Worm (Caenorhabditis elegans) whole organism, young adult: ENCODE data around the gene acr-12.

ENCODE experiments used
- C06A6.2 ChIP-seq: fragments of 200-800 bp; sonication (Bioruptor generic); conservative IDR thresholded peaks from 2 replicates; pipeline ENCODE4 v1.3.6; 2022; ENCODE audit warnings: missing genetic modification characterization, missing compliant biosample characterization
- C17E4.6 ChIP-seq: fragments of 200-800 bp; sonication (Bioruptor generic); IDR thresholded peaks from 2 replicates; pipeline ENCODE4 v1.3.6; 2022; ENCODE audit warnings: missing genetic modification reagents, missing genetic modification characterization, missing compliant biosample characterization
- D2030.7 ChIP-seq: fragments of 200-800 bp; sonication (Bioruptor generic); IDR thresholded peaks from 2 replicates; pipeline ENCODE4 v1.3.6; 2022; ENCODE audit warnings: missing genetic modification reagents, missing genetic modification characterization, missing compliant biosample characterization
- F10E7.11 ChIP-seq: sonication (generic microtip); optimal IDR thresholded peaks from 2 replicates; lab custom pipeline; 2017; ENCODE audit warnings: mild to moderate bottlenecking, missing genetic modification characterization, moderate library complexity, missing compliant biosample characterization
- F49E8.2 ChIP-seq: sonication (generic microtip); optimal IDR thresholded peaks from 3 replicates; lab custom pipeline; 2017; ENCODE audit warnings: missing genetic modification characterization, mild to moderate bottlenecking, missing compliant biosample characterization, antibody characterized with exemption, moderate library complexity; ENCODE audit not compliant: insufficient read depth
- F52B5.7 ChIP-seq: sonication (generic microtip); optimal IDR thresholded peaks from 2 replicates; lab custom pipeline; 2016; ENCODE audit warnings: mild to moderate bottlenecking, missing genetic modification characterization, missing compliant biosample characterization
- K11D2.4 ChIP-seq: fragments of 200-800 bp; sonication (Bioruptor generic); IDR thresholded peaks from 2 replicates; pipeline ENCODE4 v1.3.6; 2022; ENCODE audit warnings: missing genetic modification reagents, missing genetic modification characterization, missing compliant biosample characterization
- K12H6.12 ChIP-seq: fragments of 200-800 bp; sonication (Bioruptor generic); optimal IDR thresholded peaks from 2 replicates; lab custom pipeline; 2018; ENCODE audit warnings: mild to moderate bottlenecking, missing genetic modification characterization, missing compliant biosample characterization
- T26A5.8 ChIP-seq: sonication (generic microtip); optimal IDR thresholded peaks from 2 replicates; lab custom pipeline; 2016; ENCODE audit warnings: missing genetic modification characterization, missing compliant biosample characterization
- Y53G8AR.9 ChIP-seq: fragments of 200-800 bp; sonication (Bioruptor generic); conservative IDR thresholded peaks from 2 replicates; pipeline ENCODE4 v1.3.6; 2022; ENCODE audit warnings: missing genetic modification reagents, missing genetic modification characterization, missing compliant biosample characterization
- ZK185.1 ChIP-seq: sonication (generic microtip); optimal IDR thresholded peaks from 2 replicates; lab custom pipeline; 2016; ENCODE audit warnings: mild to moderate bottlenecking, missing genetic modification characterization, missing compliant biosample characterization; ENCODE audit not compliant: poor library complexity, severe bottlenecking
- akir-1 ChIP-seq: fragments of 200-800 bp; sonication (Bioruptor generic); optimal IDR thresholded peaks from 2 replicates; lab custom pipeline; 2018; ENCODE audit warnings: mild to moderate bottlenecking, missing genetic modification characterization, moderate library complexity, missing compliant biosample characterization
- aptf-2 ChIP-seq: fragments of 200-800 bp; sonication (Bioruptor generic); conservative IDR thresholded peaks from 2 replicates; pipeline ENCODE4 v1.3.6; 2022; ENCODE audit warnings: missing genetic modification reagents, missing genetic modification characterization, missing compliant biosample characterization
- athp-1 ChIP-seq: sonication (generic microtip); optimal IDR thresholded peaks from 2 replicates; lab custom pipeline; 2017; ENCODE audit warnings: mild to moderate bottlenecking, missing genetic modification characterization, missing compliant biosample characterization
- ccch-3 ChIP-seq: fragments of 200-800 bp; sonication (Bioruptor generic); optimal IDR thresholded peaks from 2 replicates; lab custom pipeline; 2018; ENCODE audit warnings: mild to moderate bottlenecking, missing genetic modification characterization, missing compliant biosample characterization
- cebp-1 ChIP-seq, 2 experiments: fragments of 200-800 bp in 1 of 2; sonication (Bioruptor generic) in 1 of 2; sonication (generic microtip) in 1 of 2; IDR thresholded peaks in 1 of 2; optimal IDR thresholded peaks in 1 of 2; 2 replicates each; pipeline versions ENCODE4 v1.3.6 to Lab custom; 2017 to 2022; ENCODE audit warnings: missing compliant biosample characterization in 2 of 2, missing genetic modification characterization in 2 of 2, mild to moderate bottlenecking in 1 of 2, missing genetic modification reagents in 1 of 2, moderate library complexity in 1 of 2
- cebp-2 ChIP-seq: fragments of 200-800 bp; sonication (Bioruptor generic); IDR thresholded peaks from 2 replicates; pipeline ENCODE4 v1.3.6; 2022; ENCODE audit warnings: missing genetic modification characterization, missing compliant biosample characterization
- ceh-100 ChIP-seq: fragments of 200-800 bp; sonication (Bioruptor generic); IDR thresholded peaks from 2 replicates; pipeline ENCODE4 v1.3.6; 2022; ENCODE audit warnings: missing genetic modification reagents, missing genetic modification characterization, missing compliant biosample characterization
- ceh-40 ChIP-seq: fragments of 200-800 bp; sonication (Bioruptor generic); IDR thresholded peaks from 2 replicates; pipeline ENCODE4 v1.3.6; 2022; ENCODE audit warnings: missing genetic modification characterization, missing compliant biosample characterization
- ceh-79 ChIP-seq: sonication (generic microtip); optimal IDR thresholded peaks from 2 replicates; lab custom pipeline; 2017; ENCODE audit warnings: mild to moderate bottlenecking, missing genetic modification characterization, missing compliant biosample characterization
- ceh-91 ChIP-seq: fragments of 200-800 bp; sonication (Bioruptor generic); IDR thresholded peaks from 2 replicates; pipeline ENCODE4 v1.3.6; 2022; ENCODE audit warnings: missing genetic modification reagents, missing genetic modification characterization, missing compliant biosample characterization
- chd-7 ChIP-seq: sonication (generic microtip); optimal IDR thresholded peaks from 2 replicates; lab custom pipeline; 2016; ENCODE audit warnings: mild to moderate bottlenecking, missing genetic modification characterization, moderate library complexity, missing compliant biosample characterization
- dox-1 ChIP-seq: fragments of 200-800 bp; sonication (Bioruptor generic); IDR thresholded peaks from 2 replicates; pipeline ENCODE4 v1.3.6; 2022; ENCODE audit warnings: missing genetic modification reagents, missing genetic modification characterization, missing compliant biosample characterization
- dpl-1 ChIP-seq: fragments of 150-350 bp; optimal IDR thresholded peaks from 2 replicates; lab custom pipeline; 2014; ENCODE audit warnings: missing biosample characterization, missing genetic modification reagents, missing genetic modification characterization
- egrh-3 ChIP-seq: fragments of 200-800 bp; sonication (Bioruptor generic); IDR thresholded peaks from 2 replicates; pipeline ENCODE4 v1.3.6; 2022; ENCODE audit warnings: missing genetic modification reagents, missing genetic modification characterization, missing compliant biosample characterization
- ekl-4 ChIP-seq: fragments of 200-800 bp; sonication (Bioruptor generic); IDR thresholded peaks from 2 replicates; pipeline ENCODE4 v1.3.6; 2022; ENCODE audit warnings: missing genetic modification reagents, missing genetic modification characterization, missing compliant biosample characterization
- ets-4 ChIP-seq: fragments of 200-800 bp; sonication (Bioruptor generic); optimal IDR thresholded peaks from 2 replicates; lab custom pipeline; 2018; ENCODE audit warnings: mild to moderate bottlenecking, missing genetic modification characterization, missing compliant biosample characterization
- fkh-3 ChIP-seq: sonication (generic microtip); optimal IDR thresholded peaks from 2 replicates; lab custom pipeline; 2016; ENCODE audit warnings: mild to moderate bottlenecking, missing genetic modification characterization, missing compliant biosample characterization
- hmg-1.2 ChIP-seq: fragments of 200-800 bp; sonication (Bioruptor generic); IDR thresholded peaks from 2 replicates; pipeline ENCODE4 v1.3.6; 2022; ENCODE audit warnings: missing genetic modification reagents, missing genetic modification characterization, missing compliant biosample characterization
- hsf-1 ChIP-seq: fragments of 200-800 bp; sonication (Bioruptor generic); IDR thresholded peaks from 2 replicates; pipeline ENCODE4 v1.3.6; 2022; ENCODE audit warnings: missing genetic modification reagents, missing genetic modification characterization, missing compliant biosample characterization
- lin-54 ChIP-seq: fragments of 200-800 bp; sonication (Bioruptor generic); optimal IDR thresholded peaks from 2 replicates; lab custom pipeline; 2018; ENCODE audit warnings: mild to moderate bottlenecking, missing genetic modification characterization, missing compliant biosample characterization
- madf-6 ChIP-seq: fragments of 200-800 bp; sonication (Bioruptor generic); IDR thresholded peaks from 2 replicates; pipeline ENCODE4 v1.3.6; 2022; ENCODE audit warnings: missing genetic modification reagents, missing genetic modification characterization, missing compliant biosample characterization
- mcd-1 ChIP-seq: fragments of 200-800 bp; sonication (Bioruptor generic); IDR thresholded peaks from 2 replicates; pipeline ENCODE4 v1.3.6; 2022; ENCODE audit warnings: missing genetic modification reagents, missing genetic modification characterization, missing compliant biosample characterization
- nfya-1 ChIP-seq: sonication (generic microtip); optimal IDR thresholded peaks from 2 replicates; lab custom pipeline; 2017; ENCODE audit warnings: antibody characterized with exemption, missing compliant biosample characterization, missing genetic modification characterization, borderline replicate concordance; ENCODE audit not compliant: insufficient read depth
- nfya-2 ChIP-seq: fragments of 200-800 bp; sonication (Bioruptor generic); IDR thresholded peaks from 2 replicates; pipeline ENCODE4 v1.3.6; 2022; ENCODE audit warnings: missing genetic modification reagents, missing genetic modification characterization, missing compliant biosample characterization
- nfyb-1 ChIP-seq: fragments of 200-800 bp; sonication (Bioruptor generic); IDR thresholded peaks from 2 replicates; pipeline ENCODE4 v1.3.6; 2022; ENCODE audit warnings: missing genetic modification reagents, missing genetic modification characterization, missing compliant biosample characterization
- pbrm-1 ChIP-seq: fragments of 200-800 bp; sonication (Bioruptor generic); IDR thresholded peaks from 2 replicates; pipeline ENCODE4 v1.3.6; 2022; ENCODE audit warnings: missing genetic modification reagents, missing genetic modification characterization, missing compliant biosample characterization
- rec-8 ChIP-seq, 2 experiments: sonication (generic microtip); optimal IDR thresholded peaks; 2 replicates each; lab custom pipeline; 2016; ENCODE audit warnings: mild to moderate bottlenecking in 2 of 2, missing genetic modification characterization in 2 of 2, missing genetic modification reagents in 2 of 2, missing genotype in 2 of 2, missing biosample characterization in 1 of 2, missing compliant biosample characterization in 1 of 2, moderate library complexity in 1 of 2
- sdz-38 ChIP-seq: sonication (generic microtip); optimal IDR thresholded peaks from 2 replicates; lab custom pipeline; 2016; ENCODE audit warnings: missing genotype, missing genetic modification characterization, missing compliant biosample characterization
- sea-2 ChIP-seq: fragments of 200-800 bp; sonication (Bioruptor generic); IDR thresholded peaks from 2 replicates; pipeline ENCODE4 v1.3.6; 2022; ENCODE audit warnings: missing genetic modification characterization, missing compliant biosample characterization
- snpc-1.3 ChIP-seq: sonication (generic microtip); optimal IDR thresholded peaks from 2 replicates; lab custom pipeline; 2017; ENCODE audit warnings: missing genetic modification characterization, mild to moderate bottlenecking, missing compliant biosample characterization, antibody characterized with exemption, moderate library complexity, missing genotype, missing genetic modification reagents; ENCODE audit not compliant: insufficient read depth
- snpc-3.4 ChIP-seq: sonication (generic microtip); optimal IDR thresholded peaks from 2 replicates; lab custom pipeline; 2017; ENCODE audit warnings: missing genetic modification characterization, mild to moderate bottlenecking, missing compliant biosample characterization, antibody characterized with exemption, moderate library complexity, missing genotype, missing genetic modification reagents
- unc-130 ChIP-seq: sonication (generic microtip); optimal IDR thresholded peaks from 2 replicates; lab custom pipeline; 2016; ENCODE audit warnings: missing genetic modification reagents, missing genetic modification characterization, missing compliant biosample characterization
- unc-62 ChIP-seq: fragments of 150-350 bp; optimal IDR thresholded peaks from 2 replicates; lab custom pipeline; 2014; ENCODE audit warnings: missing biosample characterization, missing genetic modification reagents, missing genetic modification characterization
- xnd-1 ChIP-seq: sonication (generic microtip); optimal IDR thresholded peaks from 2 replicates; lab custom pipeline; 2016; ENCODE audit warnings: missing genotype, missing genetic modification reagents, missing genetic modification characterization, missing compliant biosample characterization
- ztf-18 ChIP-seq: sonication (generic microtip); optimal IDR thresholded peaks from 2 replicates; lab custom pipeline; 2016; ENCODE audit warnings: missing genotype, mild to moderate bottlenecking, missing genetic modification characterization, missing compliant biosample characterization

The acr-12 gene

DNA sequence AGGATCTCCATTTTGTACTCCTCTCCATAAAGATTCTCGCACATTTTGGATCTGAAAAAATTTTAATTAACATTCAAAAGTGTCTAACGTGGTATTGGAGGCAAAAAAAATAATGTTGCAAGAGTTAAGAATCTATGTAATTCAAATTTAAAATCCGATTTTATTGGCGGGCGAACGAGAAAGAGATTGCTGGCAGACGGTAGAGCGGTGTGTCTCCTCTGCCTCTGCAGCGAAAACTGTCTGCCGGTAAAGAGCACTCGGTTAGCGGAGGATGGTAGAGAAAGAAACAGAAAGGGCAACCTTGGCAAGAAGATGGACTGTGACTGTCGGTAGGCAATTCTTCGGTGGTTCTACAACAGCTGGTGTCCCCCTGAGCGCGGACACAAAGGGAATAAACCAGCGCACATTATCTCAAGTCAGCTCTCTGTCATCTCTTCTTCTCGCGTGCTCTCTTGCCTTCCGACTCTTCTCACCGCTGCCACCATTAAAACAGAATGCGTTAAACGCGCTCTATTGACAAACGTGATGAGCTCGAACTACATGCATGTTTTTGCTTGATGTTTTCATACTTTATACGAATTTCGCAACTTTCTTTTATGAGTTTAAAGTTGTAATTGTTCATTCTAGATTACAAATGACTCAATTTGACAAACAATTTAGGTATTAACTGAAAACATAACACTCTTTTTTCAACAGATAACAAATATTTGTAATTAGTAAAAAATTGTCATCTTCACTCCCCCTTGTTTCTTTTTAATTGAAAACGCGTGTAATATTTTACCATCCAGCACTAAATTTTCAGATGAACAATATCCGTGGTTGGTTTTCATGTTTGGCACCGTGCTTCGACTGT, 13.6 kb upstream of the acr-12 start, which contains the start of the genes cdk-4 and F18H3.1:
cdk-4 (minus strand) TSS at position 51 of the 853 bp plus-strand sequence.
F18H3.1 (plus strand) TSS at position 803 of the 853 bp plus-strand sequence.
- TF ChIP-seq ets-4 (GFP tag; lab: Kevin White, UChicago): no peak
- TF ChIP-seq akir-1 (GFP tag; lab: Kevin White, UChicago): no peak
- no peak for TF ChIP-seq ceh-79 (tag; lab: Kevin White, UChicago)
- no peak for TF ChIP-seq F52B5.7
- TF ChIP-seq ceh-100: no peak
- 0 out of 2 replicates have a peak, but pooled peaks have one; percentile 16 for TF ChIP-seq egrh-3
- TF ChIP-seq snpc-1.3 (tag; lab: Kevin White, UChicago): no peak
- TF ChIP-seq C17E4.6 (GFP tag; lab: Robert Waterston, UW): no peak
- TF ChIP-seq D2030.7: no peak
- no peak for TF ChIP-seq Y53G8AR.9 (GFP tag; lab: Robert Waterston, UW)
- no peak for TF ChIP-seq ceh-40 (GFP tag; lab: Robert Waterston, UW)
- no peak for TF ChIP-seq ZK185.1 (tag; lab: Kevin White, UChicago)
- no peak for TF ChIP-seq nfya-2 (GFP tag; lab: Robert Waterston, UW)
- peak; percentile 40 for TF ChIP-seq K12H6.12
- no peak for TF ChIP-seq nfya-1 (tag; lab: Kevin White, UChicago)
- TF ChIP-seq aptf-2 (GFP tag; lab: Robert Waterston, UW): no peak
- TF ChIP-seq rec-8 (tag; optimal IDR thresholded peaks at IDR 0.05; lab: Kevin White, UChicago): no peak
- no peak for TF ChIP-seq C06A6.2 (GFP tag; lab: Robert Waterston, UW)
- peak; percentile 51 for TF ChIP-seq mcd-1 (GFP tag; lab: Robert Waterston, UW)
- no peak for TF ChIP-seq sea-2
- peak; percentile 67 for TF ChIP-seq dox-1 (GFP tag; lab: Robert Waterston, UW)
- no peak for TF ChIP-seq athp-1 (tag; lab: Kevin White, UChicago)
- TF ChIP-seq unc-130 (GFP tag; lab: Kevin White, UChicago): no peak
- TF ChIP-seq pbrm-1 (GFP tag; lab: Robert Waterston, UW): no peak
- TF ChIP-seq chd-7 (tag; lab: Kevin White, UChicago): no peak
- no peak for TF ChIP-seq snpc-3.4 (tag; lab: Kevin White, UChicago)
- no peak for TF ChIP-seq K11D2.4 (GFP tag; lab: Robert Waterston, UW)
- no peak for TF ChIP-seq unc-62 (GFP tag; lab: Kevin White, UChicago)
- TF ChIP-seq F49E8.2: no peak
- peak; percentile 61 for TF ChIP-seq cebp-1 (GFP tag; IDR thresholded peaks at IDR 0.05; lab: Robert Waterston, UW)
- TF ChIP-seq cebp-1 (tag; optimal IDR thresholded peaks at IDR 0.05; lab: Kevin White, UChicago): peak; percentile 91
- no peak for TF ChIP-seq madf-6
- TF ChIP-seq cebp-2 (GFP tag; lab: Robert Waterston, UW): no peak
- no peak for TF ChIP-seq hsf-1 (GFP tag; lab: Robert Waterston, UW)
- no peak for TF ChIP-seq sdz-38 (tag; lab: Kevin White, UChicago)
- no peak for TF ChIP-seq ekl-4 (GFP tag; lab: Robert Waterston, UW)
- TF ChIP-seq lin-54 (GFP tag; lab: Kevin White, UChicago): no peak
- TF ChIP-seq ztf-18 (tag; lab: Kevin White, UChicago): no peak
- no peak for TF ChIP-seq xnd-1 (tag; lab: Kevin White, UChicago)
- no peak for TF ChIP-seq nfyb-1 (GFP tag; lab: Robert Waterston, UW)
- TF ChIP-seq dpl-1: no peak
- no peak for TF ChIP-seq ccch-3 (GFP tag; lab: Kevin White, UChicago)
- TF ChIP-seq ceh-91 (GFP tag; lab: Robert Waterston, UW): no peak
- no peak for TF ChIP-seq F10E7.11 (tag; lab: Kevin White, UChicago)
- peak; percentile 53; the same call in 1 of the 2 replicates for TF ChIP-seq hmg-1.2 (GFP tag; lab: Robert Waterston, UW)
- no peak for TF ChIP-seq fkh-3 (tag; lab: Kevin White, UChicago)
- TF ChIP-seq T26A5.8 (tag; lab: Kevin White, UChicago): no peak
